Worm (Caenorhabditis elegans) whole organism, L4 larva: ENCODE results near the gene ZK697.1.

ENCODE experiments used
- D1046.2 ChIP-seq: fragments of 200-800 bp; sonication (Bioruptor generic); IDR thresholded peaks from 2 replicates; pipeline ENCODE4 v1.3.6; 2022; ENCODE audit warnings: missing genetic modification characterization, missing compliant biosample characterization
- F49E8.2 ChIP-seq: sonication (generic microtip); optimal IDR thresholded peaks from 2 replicates; lab custom pipeline; 2016; ENCODE audit warnings: missing compliant biosample characterization, mild to moderate bottlenecking, missing genetic modification characterization, borderline replicate concordance
- aha-1 ChIP-seq: fragments of 150-350 bp; peaks from one replicate; lab custom pipeline; 2014; ENCODE audit warnings: missing biosample characterization, missing genetic modification characterization
- ama-1 ChIP-seq: fragments of 150-350 bp; optimal IDR thresholded peaks from 2 replicates; lab custom pipeline; 2014; ENCODE audit warnings: inconsistent platforms, mixed read lengths
- attf-4 ChIP-seq: sonication (generic microtip); optimal IDR thresholded peaks from 3 replicates; lab custom pipeline; 2017; ENCODE audit warnings: missing biosample characterization, missing genetic modification characterization
- egl-27 ChIP-seq: sonication (generic microtip); optimal IDR thresholded peaks from 3 replicates; lab custom pipeline; 2017; ENCODE audit warnings: missing biosample characterization, missing genetic modification reagents, missing genetic modification characterization
- fkh-10 ChIP-seq: fragments of 150-350 bp; optimal IDR thresholded peaks from 2 replicates; lab custom pipeline; 2014; ENCODE audit warnings: missing biosample characterization, missing genetic modification reagents, missing genetic modification characterization
- jun-1 ChIP-seq: fragments of 150-350 bp; optimal IDR thresholded peaks from 2 replicates; lab custom pipeline; 2014; ENCODE audit warnings: missing biosample characterization, missing genetic modification reagents, missing genetic modification characterization
- lin-39 ChIP-seq: fragments of 150-350 bp; optimal IDR thresholded peaks from 2 replicates; lab custom pipeline; 2014; ENCODE audit warnings: missing biosample characterization, missing genetic modification reagents, missing genetic modification characterization
- lir-3 ChIP-seq: sonication (generic microtip); optimal IDR thresholded peaks from 2 replicates; lab custom pipeline; 2016; ENCODE audit warnings: mild to moderate bottlenecking, missing genetic modification characterization, missing compliant biosample characterization
- nhr-10 ChIP-seq: fragments of 150-350 bp; optimal IDR thresholded peaks from 2 replicates; lab custom pipeline; 2014; ENCODE audit warnings: missing biosample characterization, missing genetic modification characterization
- nhr-77 ChIP-seq: fragments of 150-350 bp; optimal IDR thresholded peaks from 2 replicates; lab custom pipeline; 2014; ENCODE audit warnings: missing biosample characterization, missing genetic modification characterization
- unc-39 ChIP-seq: sonication (generic microtip); optimal IDR thresholded peaks from 2 replicates; lab custom pipeline; 2017; ENCODE audit warnings: missing biosample characterization, missing genetic modification characterization

ce11 chrV:1708441-1708840 lies 44.2 kb upstream of the ZK697.1 start, which contains the start of gene srw-99:
- no peak for TF ChIP-seq ama-1
- no peak for TF ChIP-seq fkh-10 (GFP tag; lab: Kevin White, UChicago)
- TF ChIP-seq unc-39 (tag; lab: Kevin White, UChicago) = no peak
- TF ChIP-seq aha-1 (tag; lab: Kevin White, UChicago) = no peak
- TF ChIP-seq attf-4 (tag; lab: Kevin White, UChicago) = no peak
- TF ChIP-seq lir-3 (tag; lab: Kevin White, UChicago) = no peak
- TF ChIP-seq egl-27 (tag; lab: Kevin White, UChicago) = no peak
- TF ChIP-seq jun-1 (tag; lab: Kevin White, UChicago) = no peak
- TF ChIP-seq nhr-10 (tag; lab: Kevin White, UChicago) = no peak
- TF ChIP-seq nhr-77 (tag; lab: Kevin White, UChicago) = no peak
- TF ChIP-seq F49E8.2 (tag; lab: Kevin White, UChicago) = no peak
- TF ChIP-seq lin-39 (tag; lab: Kevin White, UChicago) = no peak
- TF ChIP-seq D1046.2 (GFP tag; lab: Robert Waterston, UW) = no peak
